Worm (Caenorhabditis elegans): ENCODE results near the gene nhr-208.

Gene nhr-208

DNA sequence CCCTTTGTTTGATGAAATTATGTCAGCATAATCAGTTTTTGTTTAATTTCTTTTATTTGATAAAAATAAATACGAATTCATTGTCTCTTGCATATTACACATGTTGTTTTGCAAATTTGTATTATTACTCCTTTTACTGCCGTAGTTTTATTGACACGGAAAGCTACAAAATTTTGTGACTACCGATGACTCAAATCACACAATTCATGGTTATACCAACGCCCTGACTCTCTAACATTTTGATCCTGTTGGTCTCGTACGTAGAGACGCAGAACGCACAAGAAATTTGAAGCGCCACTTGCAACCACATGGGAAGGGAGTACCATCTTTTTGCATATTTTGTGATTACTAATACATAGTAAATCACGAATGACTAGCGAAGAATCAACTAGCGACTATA lies 1.7 kb downstream of the nhr-208 start, which contains the start of gene nhr-207:
nhr-207 (plus strand) TSS at position 282 of the 400 bp plus-strand sequence.
- TF ChIP-seq cog-1 (tag; optimal IDR thresholded peaks at IDR 0.05) (no peak), ref-1 (GFP tag; conservative IDR thresholded peaks at IDR 0.05) (no peak), ztf-29 (GFP tag; IDR thresholded peaks at IDR 0.05) (no peak), ztf-23 (GFP tag; IDR thresholded peaks at IDR 0.05) (no peak), klf-2 (GFP tag; conservative IDR thresholded peaks at IDR 0.05) (no peak), flt-1 (GFP tag; IDR thresholded peaks at IDR 0.05) (no peak), med-1 (GFP tag; optimal IDR thresholded peaks at IDR 0.05; ENCODE audit: insufficient read depth) (no peak), tab-1 (GFP tag; IDR thresholded peaks at IDR 0.05) (no peak), T22C8.4 (GFP tag; IDR thresholded peaks at IDR 0.05) (no peak)

DNA sequence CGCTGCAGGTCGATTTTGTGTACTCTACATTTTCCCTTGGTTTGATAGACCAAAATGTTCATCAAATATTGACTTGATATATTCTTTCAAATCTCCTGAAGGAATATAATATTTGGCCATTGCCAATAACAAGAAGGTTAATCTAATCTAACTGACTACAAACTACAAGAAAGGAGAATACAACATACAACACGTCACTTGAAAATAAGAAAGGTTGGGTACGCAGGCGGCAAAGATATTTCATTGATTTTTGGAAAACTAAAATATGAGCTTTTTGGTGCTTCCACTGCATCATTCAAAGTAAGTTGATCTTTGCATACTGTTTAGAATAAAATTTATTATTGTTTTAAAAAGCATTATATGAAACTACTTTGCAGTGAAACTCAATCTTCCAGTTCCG lies 4.0 kb downstream of the nhr-208 start, which contains the start of gene nhr-209:
nhr-209 (plus strand) TSS at position 27 of the 400 bp plus-strand sequence.
- no peak for TF ChIP-seq klf-2 (GFP tag; conservative IDR thresholded peaks at IDR 0.05)

DNA sequence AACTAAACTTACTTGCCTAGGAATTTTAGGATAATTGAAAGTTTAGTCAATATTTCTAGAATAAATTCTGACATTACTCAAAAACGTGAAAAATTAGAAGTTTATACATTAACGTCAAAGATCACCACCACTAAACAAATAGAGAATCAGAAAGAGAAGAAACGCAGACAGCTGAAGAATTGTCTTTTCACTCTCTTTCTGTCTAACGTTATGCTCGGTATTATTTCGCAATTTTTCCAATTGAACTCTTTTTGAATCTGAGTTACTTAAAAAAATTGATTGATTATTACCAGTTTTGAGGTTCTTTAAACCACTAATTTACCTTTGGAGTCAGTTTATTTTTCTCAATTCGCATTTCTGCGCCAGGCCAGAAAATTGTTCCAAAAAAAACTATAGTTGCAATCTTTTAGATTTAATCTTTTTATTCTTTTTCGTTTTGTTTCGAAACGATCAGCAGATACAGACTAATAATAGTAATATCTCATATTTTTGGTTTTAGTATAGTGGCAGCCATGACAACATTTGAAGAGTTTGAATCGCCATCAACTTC lies 6.8 kb downstream of the nhr-208 start, which contains the start of gene nhr-154:
nhr-154 (plus strand) TSS at position 500 of the 550 bp plus-strand sequence.
- TF ChIP-seq ref-1 (GFP tag; conservative IDR thresholded peaks at IDR 0.05): no peak
- no peak for TF ChIP-seq flt-1 (GFP tag; IDR thresholded peaks at IDR 0.05)
- TF ChIP-seq klf-2 (GFP tag; conservative IDR thresholded peaks at IDR 0.05): no peak
- no peak for TF ChIP-seq tab-1 (GFP tag; IDR thresholded peaks at IDR 0.05)
- TF ChIP-seq ztf-23 (GFP tag; IDR thresholded peaks at IDR 0.05): no peak
- no peak for TF ChIP-seq T22C8.4 (GFP tag; IDR thresholded peaks at IDR 0.05)
- no peak for TF ChIP-seq cog-1 (tag; optimal IDR thresholded peaks at IDR 0.05)

DNA sequence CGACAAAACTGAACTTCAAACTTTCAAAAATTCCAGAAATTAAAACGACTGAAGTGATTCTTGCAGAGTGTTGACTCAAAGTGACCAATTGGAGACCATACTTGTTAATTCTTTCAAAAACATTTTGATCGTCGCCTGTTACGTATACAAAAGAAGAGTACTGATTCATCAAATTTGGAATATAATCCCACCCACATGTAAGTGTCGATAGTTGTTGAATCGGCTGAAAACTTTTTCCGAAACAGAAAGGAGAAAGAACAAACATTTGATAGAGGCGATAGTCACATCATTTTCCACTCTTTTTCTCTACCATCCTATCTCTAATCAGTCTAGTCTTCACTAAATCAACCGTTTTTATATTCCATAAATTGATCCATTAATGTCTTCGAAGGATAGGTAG lies 9.8 kb downstream of the nhr-208 start, which contains the start of gene nhr-153:
nhr-153 (plus strand) TSS at position 301 of the 400 bp plus-strand sequence.
- TF ChIP-seq ref-1 (GFP tag; conservative IDR thresholded peaks at IDR 0.05) (no peak), ztf-29 (GFP tag; IDR thresholded peaks at IDR 0.05) (no peak), T22C8.4 (GFP tag; IDR thresholded peaks at IDR 0.05) (no peak), ztf-23 (GFP tag; IDR thresholded peaks at IDR 0.05) (no peak), tab-1 (GFP tag; IDR thresholded peaks at IDR 0.05) (no peak), klf-2 (GFP tag; conservative IDR thresholded peaks at IDR 0.05) (no peak), cog-1 (tag; optimal IDR thresholded peaks at IDR 0.05) (no peak), flt-1 (GFP tag; IDR thresholded peaks at IDR 0.05) (no peak), med-1 (GFP tag; optimal IDR thresholded peaks at IDR 0.05; ENCODE audit: insufficient read depth) (no peak)

DNA sequence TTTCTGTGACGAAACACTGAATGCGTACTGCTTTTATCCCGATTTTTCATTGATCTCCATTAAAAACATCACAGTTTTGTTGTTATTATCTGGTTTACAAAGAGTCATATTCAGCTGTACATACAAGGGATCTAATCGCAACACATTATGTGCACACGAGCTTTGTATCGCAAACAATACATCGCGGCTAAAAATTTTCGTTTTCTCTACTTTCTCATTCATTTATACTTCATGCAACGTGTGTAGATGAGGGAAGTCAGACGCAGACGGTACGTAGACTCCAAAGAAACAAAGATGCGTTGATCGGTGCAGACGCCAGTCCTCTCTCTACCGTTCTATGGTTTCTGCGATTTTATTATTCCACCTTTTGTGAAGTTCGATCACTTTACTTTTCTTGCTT lies 12.7 kb downstream of the nhr-208 start, which contains the start of gene nhr-136:
nhr-136 (plus strand) TSS at position 301 of the 400 bp plus-strand sequence.
- TF ChIP-seq ztf-23 (GFP tag; IDR thresholded peaks at IDR 0.05) (no peak), ref-1 (GFP tag; conservative IDR thresholded peaks at IDR 0.05) (no peak), klf-2 (GFP tag; conservative IDR thresholded peaks at IDR 0.05) (no peak), tab-1 (GFP tag; IDR thresholded peaks at IDR 0.05) (no peak), cog-1 (tag; optimal IDR thresholded peaks at IDR 0.05) (no peak)

DNA sequence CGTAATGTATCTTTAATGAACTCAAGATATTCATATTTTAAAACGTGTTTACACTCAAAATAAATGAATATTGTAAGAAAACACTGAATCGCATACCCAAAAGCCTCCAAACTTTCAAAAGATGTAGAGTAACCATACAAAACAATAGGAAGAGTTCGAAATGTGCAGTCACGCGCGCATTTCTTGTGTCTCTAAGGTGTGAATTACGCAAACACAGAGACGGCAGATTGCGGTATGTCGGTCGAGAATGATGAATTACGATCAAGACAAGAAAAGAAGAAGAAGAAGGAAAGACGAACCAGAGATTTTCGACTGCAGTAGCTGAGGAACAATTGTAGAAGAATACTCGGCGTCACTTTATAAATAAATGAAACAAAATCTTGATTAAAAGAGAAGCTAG lies 17.3 kb downstream of the nhr-208 start, which contains the start of gene lhpp-1:
lhpp-1 (minus strand) TSS at position 354 of the 400 bp plus-strand sequence.
- TF ChIP-seq ref-1 (GFP tag; conservative IDR thresholded peaks at IDR 0.05) (no peak), cog-1 (tag; optimal IDR thresholded peaks at IDR 0.05) (no peak), ztf-23 (GFP tag; IDR thresholded peaks at IDR 0.05) (no peak), T22C8.4 (GFP tag; IDR thresholded peaks at IDR 0.05) (no peak), flt-1 (GFP tag; IDR thresholded peaks at IDR 0.05) (no peak), klf-2 (GFP tag; conservative IDR thresholded peaks at IDR 0.05) (no peak), tab-1 (GFP tag; IDR thresholded peaks at IDR 0.05) (no peak), med-1 (GFP tag; optimal IDR thresholded peaks at IDR 0.05; ENCODE audit: insufficient read depth) (no peak), ztf-29 (GFP tag; IDR thresholded peaks at IDR 0.05) (no peak)

DNA sequence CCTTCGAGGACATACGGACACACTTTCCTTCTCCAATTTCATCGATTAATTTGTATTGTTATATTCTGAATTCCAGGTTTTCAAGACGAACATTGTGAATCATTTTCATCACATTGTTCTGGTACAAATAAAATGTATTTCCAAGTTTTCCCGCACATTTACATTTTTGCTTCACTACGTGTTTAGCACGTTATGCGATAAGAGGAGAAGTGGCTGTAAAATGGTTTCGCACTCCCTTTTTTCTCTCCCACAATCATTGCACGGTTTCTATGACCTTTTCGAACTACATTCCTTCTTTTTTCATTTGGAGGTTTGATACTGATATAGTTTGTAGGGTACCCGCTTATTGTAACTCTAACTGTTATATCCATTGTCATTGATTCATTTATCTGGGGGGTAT lies 19.6 kb downstream of the nhr-208 start:
- TF ChIP-seq cog-1 (tag; optimal IDR thresholded peaks at IDR 0.05) (no peak), tab-1 (GFP tag; IDR thresholded peaks at IDR 0.05) (no peak), med-1 (GFP tag; optimal IDR thresholded peaks at IDR 0.05; ENCODE audit: insufficient read depth) (no peak), ztf-29 (GFP tag; IDR thresholded peaks at IDR 0.05) (no peak)

DNA sequence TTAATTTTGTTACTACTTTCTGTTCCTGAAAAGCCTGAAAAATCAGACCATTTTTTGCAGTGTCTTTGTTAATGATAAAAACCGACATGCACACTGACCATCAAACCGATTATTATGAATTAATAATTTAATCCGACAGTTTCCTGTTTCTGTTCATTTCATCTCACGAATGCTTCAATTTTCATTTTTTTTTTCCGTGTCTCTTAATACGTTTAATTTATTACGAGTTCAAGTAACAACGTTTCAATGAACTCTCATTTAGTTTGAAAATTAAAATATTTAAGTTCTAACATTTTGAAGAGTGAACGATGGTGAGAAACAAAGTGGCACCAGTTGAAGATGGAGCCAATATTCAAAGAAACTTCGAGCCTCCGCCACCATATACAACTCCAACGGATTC lies 20.6 kb downstream of the nhr-208 start, which contains the start of gene spin-1:
spin-1 (plus strand) TSS at position 301 of the 400 bp plus-strand sequence.
- TF ChIP-seq tab-1 (GFP tag; IDR thresholded peaks at IDR 0.05) (no peak), cog-1 (tag; optimal IDR thresholded peaks at IDR 0.05) (no peak), flt-1 (GFP tag; IDR thresholded peaks at IDR 0.05) (no peak), klf-2 (GFP tag; conservative IDR thresholded peaks at IDR 0.05) (no peak), T22C8.4 (GFP tag; IDR thresholded peaks at IDR 0.05) (no peak), ref-1 (GFP tag; conservative IDR thresholded peaks at IDR 0.05) (no peak), ztf-29 (GFP tag; IDR thresholded peaks at IDR 0.05) (no peak), ztf-23 (GFP tag; IDR thresholded peaks at IDR 0.05) (no peak), med-1 (GFP tag; optimal IDR thresholded peaks at IDR 0.05; ENCODE audit: insufficient read depth) (no peak)

DNA sequence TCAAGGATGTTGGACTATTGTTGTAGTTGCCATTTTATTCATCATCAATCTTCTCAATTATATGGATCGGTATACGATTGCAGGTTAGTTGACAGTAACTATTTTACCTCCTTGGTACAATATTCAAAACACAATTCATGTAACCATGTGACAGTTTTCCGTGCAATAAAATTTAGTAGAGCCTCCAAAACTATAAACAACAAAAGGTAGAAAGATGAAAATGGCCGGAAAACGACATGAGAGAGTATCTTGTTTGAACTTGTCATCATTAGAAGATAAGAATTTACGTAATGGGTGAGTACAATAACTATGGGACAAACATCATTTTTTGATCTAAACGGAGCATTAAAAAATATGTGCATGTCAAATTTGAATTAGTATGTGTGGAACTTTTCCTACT lies 21.0 kb downstream of the nhr-208 start:
- TF ChIP-seq ztf-23 (GFP tag; IDR thresholded peaks at IDR 0.05) (no peak), klf-2 (GFP tag; conservative IDR thresholded peaks at IDR 0.05) (no peak), tab-1 (GFP tag; IDR thresholded peaks at IDR 0.05) (no peak), ref-1 (GFP tag; conservative IDR thresholded peaks at IDR 0.05) (no peak), cog-1 (tag; optimal IDR thresholded peaks at IDR 0.05) (no peak), ztf-29 (GFP tag; IDR thresholded peaks at IDR 0.05) (no peak), flt-1 (GFP tag; IDR thresholded peaks at IDR 0.05) (no peak), T22C8.4 (GFP tag; IDR thresholded peaks at IDR 0.05) (no peak), med-1 (GFP tag; optimal IDR thresholded peaks at IDR 0.05; ENCODE audit: insufficient read depth) (no peak)

DNA sequence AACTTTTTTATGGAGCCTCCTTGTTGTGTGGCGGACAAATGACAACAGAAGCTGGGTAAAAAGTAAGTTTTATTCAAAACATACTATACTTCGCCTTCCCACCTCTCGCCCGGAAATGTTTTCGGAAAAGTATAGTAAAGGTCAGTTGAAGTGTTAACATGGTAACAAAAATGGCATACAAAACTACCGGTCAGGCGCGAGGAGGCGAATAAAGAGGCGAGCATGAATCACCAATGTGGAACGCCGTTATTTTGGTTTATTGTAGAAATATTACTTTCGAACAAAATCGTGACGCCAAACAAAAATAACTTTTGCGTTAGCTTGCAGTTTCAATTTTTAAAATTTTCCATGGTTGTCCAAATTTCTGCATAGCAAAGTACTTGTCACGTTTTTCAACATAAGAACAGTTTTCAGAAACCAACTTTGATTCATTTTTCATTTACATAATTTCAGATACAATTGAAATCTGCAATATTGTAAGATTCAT lies 23.5 kb downstream of the nhr-208 start, which contains the start of gene C13C4.8:
C13C4.8 (plus strand) TSS at position 437 of the 487 bp plus-strand sequence.
- no peak for TF ChIP-seq tab-1 (GFP tag; IDR thresholded peaks at IDR 0.05)
- no peak for TF ChIP-seq cog-1 (tag; optimal IDR thresholded peaks at IDR 0.05)
- no peak for TF ChIP-seq klf-2 (GFP tag; conservative IDR thresholded peaks at IDR 0.05)
- TF ChIP-seq flt-1 (GFP tag; IDR thresholded peaks at IDR 0.05): no peak
- TF ChIP-seq ref-1 (GFP tag; conservative IDR thresholded peaks at IDR 0.05): no peak
- TF ChIP-seq med-1 (GFP tag; optimal IDR thresholded peaks at IDR 0.05; ENCODE audit: insufficient read depth): no peak
- no peak for TF ChIP-seq ztf-23 (GFP tag; IDR thresholded peaks at IDR 0.05)
- no peak for TF ChIP-seq T22C8.4 (GFP tag; IDR thresholded peaks at IDR 0.05)
- no peak for TF ChIP-seq ztf-29 (GFP tag; IDR thresholded peaks at IDR 0.05)

All from whole organism, midembryonic.